Worm (Caenorhabditis elegans) whole organism, L1 larva: ENCODE data around the gene ttll-11.
"Not testable (repeated sequence)": the region's sequence is repeated elsewhere in the genome, so short reads cannot be mapped to it uniquely, and the experiment has no call there.

Experiments used
- C04F5.9 ChIP-seq: sonication (generic microtip); optimal IDR thresholded peaks from 2 replicates; lab custom pipeline; 2016; ENCODE audit warnings: missing genetic modification characterization, missing compliant biosample characterization
- C16A3.4 ChIP-seq: fragments of 150-350 bp; optimal IDR thresholded peaks from 2 replicates; lab custom pipeline; 2014; ENCODE audit warnings: missing biosample characterization, missing genetic modification characterization
- C34B4.2 ChIP-seq: sonication (generic microtip); optimal IDR thresholded peaks from 2 replicates; lab custom pipeline; 2017; ENCODE audit warnings: mild to moderate bottlenecking, missing genetic modification characterization, missing compliant biosample characterization
- F16B12.6 ChIP-seq: fragments of 150-350 bp; optimal IDR thresholded peaks from 2 replicates; lab custom pipeline; 2014; ENCODE audit warnings: missing biosample characterization, missing genetic modification characterization
- aha-1 ChIP-seq: fragments of 150-350 bp; optimal IDR thresholded peaks from 2 replicates; lab custom pipeline; 2014; ENCODE audit warnings: missing biosample characterization, missing genetic modification characterization
- alr-1 ChIP-seq: fragments of 200-800 bp; sonication (Bioruptor generic); optimal IDR thresholded peaks from 2 replicates; lab custom pipeline; 2018; ENCODE audit warnings: borderline replicate concordance, mild to moderate bottlenecking, missing genetic modification characterization, missing compliant biosample characterization
- ceh-8 ChIP-seq: fragments of 200-800 bp; sonication (Bioruptor generic); optimal IDR thresholded peaks from 2 replicates; lab custom pipeline; 2018; ENCODE audit warnings: mild to moderate bottlenecking, missing genetic modification characterization, moderate library complexity, missing compliant biosample characterization
- ceh-82 ChIP-seq, 3 experiments: fragments of 150-350 bp in 1 of 3; sonication (generic microtip) in 2 of 3; optimal IDR thresholded peaks; 2 replicates each; lab custom pipeline; 2014 to 2017; ENCODE audit warnings: missing biosample characterization in 3 of 3, missing genetic modification characterization in 3 of 3
- ces-1 ChIP-seq: fragments of 150-350 bp; optimal IDR thresholded peaks from 2 replicates; lab custom pipeline; 2014; ENCODE audit warnings: missing biosample characterization, missing genetic modification reagents, missing genetic modification characterization
- dsc-1 ChIP-seq: sonication (generic microtip); optimal IDR thresholded peaks from 2 replicates; lab custom pipeline; 2016; ENCODE audit warnings: mild to moderate bottlenecking, missing genetic modification characterization, missing compliant biosample characterization
- efl-1 ChIP-seq, 4 experiments: fragments of 150-350 bp; optimal IDR thresholded peaks in 3 of 4; peaks in 1 of 4; 1 replicate in 1 of 4; 2 replicates in 3 of 4; lab custom pipeline; 2014; ENCODE audit warnings: missing biosample characterization in 2 of 4, missing genetic modification characterization in 2 of 4, missing genetic modification reagents in 2 of 4
- efl-3 ChIP-seq: fragments of 200-800 bp; sonication (Bioruptor generic); optimal IDR thresholded peaks from 2 replicates; lab custom pipeline; 2018; ENCODE audit warnings: mild to moderate bottlenecking, missing genetic modification characterization, missing compliant biosample characterization
- egl-13 ChIP-seq: sonication (generic microtip); optimal IDR thresholded peaks from 2 replicates; lab custom pipeline; 2016; ENCODE audit warnings: missing genotype, missing genetic modification reagents, missing genetic modification characterization, missing compliant biosample characterization
- elt-2 ChIP-seq: sonication (generic microtip); optimal IDR thresholded peaks from 2 replicates; lab custom pipeline; 2016; ENCODE audit warnings: missing genetic modification characterization, mild to moderate bottlenecking, inconsistent platforms, missing compliant biosample characterization, missing genetic modification reagents
- fkh-10 ChIP-seq: sonication (generic microtip); optimal IDR thresholded peaks from 2 replicates; lab custom pipeline; 2017; ENCODE audit warnings: missing biosample characterization, missing genetic modification reagents, missing genetic modification characterization
- fkh-8 ChIP-seq: sonication (generic microtip); optimal IDR thresholded peaks from 2 replicates; lab custom pipeline; 2016; ENCODE audit warnings: mild to moderate bottlenecking, missing genetic modification characterization, missing compliant biosample characterization
- fos-1 ChIP-seq: fragments of 150-350 bp; optimal IDR thresholded peaks from 2 replicates; lab custom pipeline; 2014; ENCODE audit warnings: missing biosample characterization, missing genetic modification characterization
- grh-1 ChIP-seq: fragments of 200-800 bp; sonication (Bioruptor generic); IDR thresholded peaks from 2 replicates; pipeline ENCODE4 v1.3.6; 2022; ENCODE audit warnings: missing genetic modification reagents, missing genetic modification characterization, missing compliant biosample characterization
- jun-1 ChIP-seq: fragments of 150-350 bp; optimal IDR thresholded peaks from 2 replicates; lab custom pipeline; 2014; ENCODE audit warnings: missing biosample characterization, missing genetic modification reagents, missing genetic modification characterization
- lin-13 ChIP-seq: fragments of 150-350 bp; optimal IDR thresholded peaks from 2 replicates; lab custom pipeline; 2014; ENCODE audit warnings: missing biosample characterization, missing genetic modification reagents, missing genetic modification characterization
- mdl-1 ChIP-seq, 2 experiments: fragments of 150-350 bp; optimal IDR thresholded peaks; 2 replicates each; lab custom pipeline; 2014 to 2017; ENCODE audit warnings: missing biosample characterization in 2 of 2, missing genetic modification characterization in 2 of 2, inconsistent platforms in 1 of 2
- nhr-11 ChIP-seq: fragments of 150-350 bp; optimal IDR thresholded peaks from 2 replicates; lab custom pipeline; 2014; ENCODE audit warnings: missing biosample characterization, missing genetic modification characterization
- nhr-19 ChIP-seq: fragments of 200-800 bp; sonication (Bioruptor generic); conservative IDR thresholded peaks from 2 replicates; pipeline ENCODE4 v1.3.6; 2022; ENCODE audit warnings: missing genetic modification characterization, missing compliant biosample characterization
- nhr-47 ChIP-seq: sonication (generic microtip); optimal IDR thresholded peaks from 2 replicates; lab custom pipeline; 2016; ENCODE audit warnings: mild to moderate bottlenecking, missing genetic modification characterization, moderate library complexity, missing compliant biosample characterization
- nhr-71 ChIP-seq: sonication (generic microtip); optimal IDR thresholded peaks from 2 replicates; lab custom pipeline; 2016; ENCODE audit warnings: mild to moderate bottlenecking, missing genetic modification characterization, moderate library complexity, missing compliant biosample characterization
- nhr-76 ChIP-seq: sonication (generic microtip); optimal IDR thresholded peaks from 2 replicates; lab custom pipeline; 2017; ENCODE audit warnings: missing biosample characterization, missing genetic modification characterization
- nhr-90 ChIP-seq: sonication (generic microtip); optimal IDR thresholded peaks from 2 replicates; lab custom pipeline; 2016; ENCODE audit warnings: mild to moderate bottlenecking, missing genetic modification characterization, missing compliant biosample characterization; ENCODE audit not compliant: poor library complexity
- pag-3 ChIP-seq: sonication (generic microtip); optimal IDR thresholded peaks from 2 replicates; lab custom pipeline; 2017; ENCODE audit warnings: missing genetic modification characterization, mild to moderate bottlenecking, missing compliant biosample characterization, antibody characterized with exemption, borderline replicate concordance; ENCODE audit not compliant: insufficient read depth
- pax-3 ChIP-seq: fragments of 200-800 bp; sonication (Bioruptor generic); optimal IDR thresholded peaks from 2 replicates; lab custom pipeline; 2018; ENCODE audit warnings: mild to moderate bottlenecking, missing genetic modification characterization, moderate library complexity, missing compliant biosample characterization
- rnt-1 ChIP-seq: sonication (generic microtip); optimal IDR thresholded peaks from 2 replicates; lab custom pipeline; 2016; ENCODE audit warnings: mild to moderate bottlenecking, missing genetic modification characterization, moderate library complexity, missing compliant biosample characterization
- skn-1 ChIP-seq: fragments of 150-350 bp; optimal IDR thresholded peaks from 2 replicates; lab custom pipeline; 2014; ENCODE audit warnings: missing biosample characterization, missing genetic modification characterization
- unc-130 ChIP-seq: fragments of 150-350 bp; optimal IDR thresholded peaks from 2 replicates; lab custom pipeline; 2017; ENCODE audit warnings: missing biosample characterization, missing genetic modification characterization, inconsistent platforms
- unc-30 ChIP-seq: sonication (generic microtip); optimal IDR thresholded peaks from 2 replicates; lab custom pipeline; 2017; ENCODE audit warnings: missing biosample characterization, missing genetic modification characterization
- unc-62 ChIP-seq: fragments of 150-350 bp; optimal IDR thresholded peaks from 2 replicates; lab custom pipeline; 2014; ENCODE audit warnings: missing biosample characterization, missing genetic modification reagents, missing genetic modification characterization
- unc-86 ChIP-seq: sonication (generic microtip); optimal IDR thresholded peaks from 2 replicates; lab custom pipeline; 2016; ENCODE audit warnings: missing genetic modification characterization, missing compliant biosample characterization
- unc-98 ChIP-seq: fragments of 200-800 bp; sonication (Bioruptor generic); IDR thresholded peaks from 2 replicates; pipeline ENCODE4 v1.3.6; 2022; ENCODE audit warnings: missing genetic modification characterization, missing compliant biosample characterization
- xbp-1 ChIP-seq: sonication (generic microtip); optimal IDR thresholded peaks from 2 replicates; lab custom pipeline; 2016; ENCODE audit warnings: missing genetic modification characterization, missing compliant biosample characterization
- zag-1 ChIP-seq: fragments of 150-350 bp; optimal IDR thresholded peaks from 2 replicates; lab custom pipeline; 2014; ENCODE audit warnings: missing biosample characterization, missing genetic modification characterization
- zip-4 ChIP-seq: fragments of 200-800 bp; sonication (Bioruptor generic); optimal IDR thresholded peaks from 2 replicates; lab custom pipeline; 2018; ENCODE audit warnings: mild to moderate bottlenecking, missing genetic modification characterization, moderate library complexity, missing compliant biosample characterization

ttll-11 gene

ce11 chrIV:8715032-8715431 lies 17.5 kb downstream of the ttll-11 start, which contains the start of the genes parg-2 and ipla-5:
Gene parg-2 (minus strand): TSS chrIV:8715132.
Gene ipla-5 (plus strand): TSS chrIV:8715247.
- not testable (repeated sequence) for TF ChIP-seq unc-98; nhr-19 (GFP tag; lab: Robert Waterston, UW); fos-1 (tag; lab: Kevin White, UChicago)
- TF ChIP-seq, all 84 proteins: peak for 0; not testable (repeated sequence) for 84

- TF ChIP-seq zip-4 (GFP tag; lab: Kevin White, UChicago) = no peak
- no peak for TF ChIP-seq pax-3 (tag; lab: Kevin White, UChicago)
- TF ChIP-seq fkh-10 (GFP tag; lab: Kevin White, UChicago) = no peak
- no peak for TF ChIP-seq mdl-1 (tag; optimal IDR thresholded peaks at IDR 0.05; lab: Kevin White, UChicago)
- TF ChIP-seq F16B12.6 (tag; lab: Kevin White, UChicago) = no peak
- TF ChIP-seq alr-1 = no peak
- TF ChIP-seq nhr-90 = no peak
- no peak for TF ChIP-seq grh-1 (GFP tag; lab: Robert Waterston, UW)
- TF ChIP-seq nhr-47 (tag; lab: Kevin White, UChicago) = no peak
- TF ChIP-seq nhr-71 (tag; lab: Kevin White, UChicago) = no peak
- TF ChIP-seq unc-130 = no peak
- TF ChIP-seq nhr-76 (tag; lab: Kevin White, UChicago) = no peak
- no peak for TF ChIP-seq pag-3 (tag; lab: Kevin White, UChicago)
These were observed 20.6 kb downstream of the ttll-11 start, which contains the start of gene H23L24.1 for ce11 chrIV:8718153-8718552. Gene H23L24.1 (plus strand): TSS chrIV:8718453.

ce11 chrIV:8722801-8723200 lies 25.3 kb downstream of the ttll-11 start:
- TF ChIP-seq egl-13 = no peak
- TF ChIP-seq nhr-19 (GFP tag; lab: Robert Waterston, UW) = no peak
- no peak for TF ChIP-seq ceh-82 (tag; optimal IDR thresholded peaks at IDR 0.05; lab: Kevin White, UChicago)
- no peak for TF ChIP-seq nhr-11 (tag; lab: Kevin White, UChicago)
- TF ChIP-seq unc-62 (GFP tag; lab: Kevin White, UChicago) = no peak
- TF ChIP-seq unc-86 (tag; lab: Kevin White, UChicago) = no peak
- TF ChIP-seq pag-3 (tag; lab: Kevin White, UChicago) = no peak
- TF ChIP-seq unc-98 = no peak
- no peak for TF ChIP-seq jun-1 (tag; lab: Kevin White, UChicago)
- TF ChIP-seq unc-130 = no peak
- TF ChIP-seq lin-13 (GFP tag; lab: Kevin White, UChicago) = no peak
- no peak for TF ChIP-seq ceh-8 (GFP tag; lab: Kevin White, UChicago)
- TF ChIP-seq elt-2 (tag; lab: Kevin White, UChicago) = no peak
- TF ChIP-seq alr-1 = no peak
- TF ChIP-seq C16A3.4 (tag; lab: Kevin White, UChicago) = no peak
- no peak for TF ChIP-seq aha-1 (tag; lab: Kevin White, UChicago)
- no peak for TF ChIP-seq efl-3 (GFP tag; lab: Kevin White, UChicago)
- TF ChIP-seq xbp-1 (tag; lab: Kevin White, UChicago) = no peak
- TF ChIP-seq, all 84 proteins: peak for 0

- no peak for TF ChIP-seq dsc-1 (tag; lab: Kevin White, UChicago)
- no peak for TF ChIP-seq nhr-90
- no peak for TF ChIP-seq nhr-76 (tag; lab: Kevin White, UChicago)
- no peak for TF ChIP-seq rnt-1
- TF ChIP-seq ces-1 (GFP tag; lab: Kevin White, UChicago) = no peak
- TF ChIP-seq unc-30 = no peak
- TF ChIP-seq C04F5.9 (tag; lab: Kevin White, UChicago) = no peak
- TF ChIP-seq fkh-8 (tag; lab: Kevin White, UChicago) = no peak
- TF ChIP-seq skn-1 (tag; lab: Kevin White, UChicago) = no peak
- no peak for TF ChIP-seq unc-98
- no peak for TF ChIP-seq nhr-71 (tag; lab: Kevin White, UChicago)
- TF ChIP-seq pag-3 (tag; lab: Kevin White, UChicago) = no peak
- TF ChIP-seq efl-1 (optimal IDR thresholded peaks at IDR 0.05; lab: Kevin White, UChicago) = no peak
- TF ChIP-seq efl-1 (GFP tag; optimal IDR thresholded peaks at IDR 0.05 in 1 of 2; lab: Kevin White, UChicago) = no peak
- no peak for TF ChIP-seq zag-1 (tag; lab: Kevin White, UChicago)
- TF ChIP-seq C34B4.2 = no peak
These were observed 26.2 kb downstream of the ttll-11 start, which contains the start of gene F21D5.9 for ce11 chrIV:8723720-8724119. Gene F21D5.9 (plus strand): TSS chrIV:8724020.
